Worm (Caenorhabditis elegans) whole organism, L3 larva: ENCODE results near the gene F08F1.3.

ENCODE experiments used
- R02D3.7 ChIP-seq: fragments of 150-350 bp; optimal IDR thresholded peaks from 2 replicates; lab custom pipeline; 2014; ENCODE audit warnings: missing biosample characterization, missing genetic modification characterization
- aly-2 ChIP-seq: fragments of 150-350 bp; optimal IDR thresholded peaks from 2 replicates; lab custom pipeline; 2014; ENCODE audit warnings: missing biosample characterization, missing genetic modification characterization
- ceh-16 ChIP-seq: sonication (generic microtip); optimal IDR thresholded peaks from 2 replicates; lab custom pipeline; 2017; ENCODE audit warnings: missing biosample characterization, missing genetic modification characterization
- ceh-82 ChIP-seq: fragments of 150-350 bp; optimal IDR thresholded peaks from 2 replicates; lab custom pipeline; 2014; ENCODE audit warnings: missing biosample characterization, missing genetic modification characterization
- daf-12 ChIP-seq: fragments of 150-350 bp; optimal IDR thresholded peaks from 2 replicates; lab custom pipeline; 2014; ENCODE audit warnings: missing biosample characterization, missing genetic modification reagents, missing genetic modification characterization
- egl-27 ChIP-seq: sonication (generic microtip); optimal IDR thresholded peaks from 4 replicates; lab custom pipeline; 2017; ENCODE audit warnings: missing biosample characterization, missing genetic modification reagents, missing genetic modification characterization
- egl-5 ChIP-seq: fragments of 150-350 bp; optimal IDR thresholded peaks from 2 replicates; lab custom pipeline; 2017; ENCODE audit warnings: missing biosample characterization, missing genetic modification reagents, missing genetic modification characterization, inconsistent platforms
- elt-2 ChIP-seq: sonication (generic microtip); optimal IDR thresholded peaks from 2 replicates; lab custom pipeline; 2016; ENCODE audit warnings: missing genetic modification reagents, mild to moderate bottlenecking, missing genetic modification characterization, missing compliant biosample characterization
- elt-3 ChIP-seq, 3 experiments: fragments of 150-350 bp in 1 of 3; sonication (generic microtip) in 2 of 3; optimal IDR thresholded peaks; 2 replicates in 2 of 3; 4 replicates in 1 of 3; lab custom pipeline; 2014 to 2017; ENCODE audit warnings: missing biosample characterization in 3 of 3, missing genetic modification characterization in 3 of 3
- fkh-10 ChIP-seq: sonication (generic microtip); optimal IDR thresholded peaks from 2 replicates; lab custom pipeline; 2017; ENCODE audit warnings: missing biosample characterization, missing genetic modification reagents, missing genetic modification characterization
- fkh-2 ChIP-seq: fragments of 150-350 bp; optimal IDR thresholded peaks from 2 replicates; lab custom pipeline; 2014; ENCODE audit warnings: missing biosample characterization, missing genetic modification reagents, missing genetic modification characterization
- fos-1 ChIP-seq: fragments of 150-350 bp; optimal IDR thresholded peaks from 2 replicates; lab custom pipeline; 2014; ENCODE audit warnings: missing biosample characterization, missing genetic modification characterization
- jun-1 ChIP-seq: fragments of 150-350 bp; optimal IDR thresholded peaks from 2 replicates; lab custom pipeline; 2014; ENCODE audit warnings: missing biosample characterization, missing genetic modification reagents, missing genetic modification characterization
- lin-39 ChIP-seq: fragments of 150-350 bp; optimal IDR thresholded peaks from 2 replicates; lab custom pipeline; 2018; ENCODE audit warnings: missing biosample characterization, missing genetic modification reagents, missing genetic modification characterization
- lsy-12 ChIP-seq: sonication (generic microtip); optimal IDR thresholded peaks from 2 replicates; lab custom pipeline; 2016; ENCODE audit warnings: mild to moderate bottlenecking, missing genetic modification characterization, missing compliant biosample characterization
- nfya-1 ChIP-seq: sonication (generic microtip); optimal IDR thresholded peaks from 2 replicates; lab custom pipeline; 2017; ENCODE audit warnings: missing genetic modification characterization, mild to moderate bottlenecking, missing compliant biosample characterization, antibody characterized with exemption, moderate library complexity; ENCODE audit not compliant: insufficient read depth
- nhr-11 ChIP-seq: fragments of 150-350 bp; optimal IDR thresholded peaks from 2 replicates; lab custom pipeline; 2014; ENCODE audit warnings: missing biosample characterization, missing genetic modification characterization
- nhr-12 ChIP-seq: fragments of 150-350 bp; optimal IDR thresholded peaks from 2 replicates; lab custom pipeline; 2014; ENCODE audit warnings: missing biosample characterization, missing genetic modification characterization
- nhr-23 ChIP-seq: fragments of 150-350 bp; optimal IDR thresholded peaks from 2 replicates; lab custom pipeline; 2014; ENCODE audit warnings: missing biosample characterization, missing genetic modification reagents, missing genetic modification characterization
- nhr-28 ChIP-seq: fragments of 150-350 bp; optimal IDR thresholded peaks from 2 replicates; lab custom pipeline; 2014; ENCODE audit warnings: missing biosample characterization, missing genetic modification characterization
- nhr-43 ChIP-seq: sonication (generic microtip); optimal IDR thresholded peaks from 2 replicates; lab custom pipeline; 2016; ENCODE audit warnings: mild to moderate bottlenecking, missing genetic modification characterization, missing compliant biosample characterization; ENCODE audit not compliant: poor library complexity, severe bottlenecking
- nhr-67 ChIP-seq: fragments of 150-350 bp; optimal IDR thresholded peaks from 2 replicates; lab custom pipeline; 2014; ENCODE audit warnings: missing biosample characterization, missing genetic modification characterization
- nhr-77 ChIP-seq: fragments of 150-350 bp; optimal IDR thresholded peaks from 2 replicates; lab custom pipeline; 2014; ENCODE audit warnings: missing biosample characterization, missing genetic modification characterization
- pha-4 ChIP-seq: fragments of 150-350 bp; optimal IDR thresholded peaks from 2 replicates; lab custom pipeline; 2014; ENCODE audit warnings: missing biosample characterization, missing genetic modification reagents, missing genetic modification characterization
- pqm-1 ChIP-seq: fragments of 150-350 bp; optimal IDR thresholded peaks from 2 replicates; lab custom pipeline; 2017; ENCODE audit warnings: missing biosample characterization, missing genetic modification characterization, inconsistent platforms
- snpc-4 ChIP-seq: fragments of 150-350 bp; optimal IDR thresholded peaks from 2 replicates; lab custom pipeline; 2014; ENCODE audit warnings: missing biosample characterization, missing genetic modification characterization
- unc-39 ChIP-seq: sonication (generic microtip); optimal IDR thresholded peaks from 4 replicates; lab custom pipeline; 2017; ENCODE audit warnings: missing biosample characterization, missing genetic modification characterization
- ztf-4 ChIP-seq: fragments of 150-350 bp; optimal IDR thresholded peaks from 2 replicates; lab custom pipeline; 2014; ENCODE audit warnings: missing biosample characterization, missing genetic modification characterization

F08F1.3 gene

DNA sequence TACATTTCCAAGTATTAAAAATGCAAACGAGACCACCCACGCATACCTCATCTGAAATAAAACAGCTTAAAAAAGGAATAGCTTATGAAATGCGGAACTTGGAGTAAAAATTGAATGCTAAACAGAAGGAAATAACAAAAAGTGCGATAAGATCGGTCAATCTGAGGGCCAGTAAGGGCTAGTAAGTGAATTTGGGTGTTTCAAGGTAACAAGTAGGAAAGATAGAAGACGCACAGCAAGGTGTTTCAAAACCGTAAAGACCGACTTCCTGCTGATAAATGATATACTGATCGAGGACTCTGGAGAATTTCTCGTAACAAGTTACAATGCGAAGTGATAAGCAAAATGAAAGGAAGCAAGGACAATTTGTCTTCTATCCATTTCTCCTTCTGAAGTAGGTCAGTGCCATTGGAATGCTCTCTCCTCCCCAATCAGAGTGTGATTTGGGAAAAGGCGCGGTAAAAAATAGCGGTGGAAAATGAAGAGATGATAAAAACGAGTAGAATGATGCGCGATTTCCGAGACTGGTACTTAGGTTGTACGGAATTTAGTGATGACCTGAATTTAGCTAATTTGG, 27.0 kb downstream of the F08F1.3 start, which contains the start of gene dpy-6:
dpy-6 (minus strand) TSS at position 51 of the 577 bp plus-strand sequence.
- TF ChIP-seq jun-1: no peak
- TF ChIP-seq nhr-67 (tag; lab: Kevin White, UChicago): no peak
- peak in 1 of 3 experiments; percentile 65 for TF ChIP-seq elt-3 (tag; optimal IDR thresholded peaks at IDR 0.05; lab: Kevin White, UChicago)
- TF ChIP-seq fkh-10 (GFP tag; lab: Kevin White, UChicago): no peak
- TF ChIP-seq fos-1 (tag; lab: Kevin White, UChicago): no peak
- no peak for TF ChIP-seq egl-27
- peak; percentile 36 for TF ChIP-seq nhr-23 (tag; lab: Kevin White, UChicago)

DNA sequence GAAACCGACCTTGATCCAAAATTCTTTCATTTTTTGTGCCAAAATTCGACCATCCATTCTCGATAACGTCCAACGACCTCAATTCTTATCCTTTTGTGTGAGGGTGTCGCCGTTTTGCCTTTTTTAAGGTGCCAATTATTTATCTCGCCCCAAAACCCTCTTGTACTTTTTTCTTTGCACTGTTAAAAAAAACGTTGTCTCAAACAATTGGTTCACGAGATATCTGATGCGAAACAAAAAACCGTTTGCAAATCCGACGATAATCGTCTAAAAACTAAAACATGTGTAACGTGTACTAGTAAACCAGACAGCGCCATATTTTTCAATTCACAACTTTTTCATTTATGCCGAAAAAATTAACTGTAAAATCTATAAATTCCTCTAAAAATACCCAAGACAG, 28.7 kb downstream of the F08F1.3 start, which contains the start of gene F16F9.3:
F16F9.3 (plus strand) TSS at position 301 of the 400 bp plus-strand sequence.
- TF ChIP-seq nhr-11 (no peak), jun-1 (no peak), nhr-12 (no peak), lin-39 (no peak), egl-5 (tag; lab: Kevin White, UChicago) (no peak), ztf-4 (tag; lab: Kevin White, UChicago) (no peak), snpc-4 (tag; lab: Kevin White, UChicago) (no peak), ceh-82 (tag; lab: Kevin White, UChicago) (no peak), nhr-28 (tag; lab: Kevin White, UChicago) (no peak), nfya-1 (tag; lab: Kevin White, UChicago) (no peak), ceh-16 (tag; lab: Kevin White, UChicago) (no peak), daf-12 (no peak), unc-39 (tag; lab: Kevin White, UChicago) (no peak), nhr-23 (tag; lab: Kevin White, UChicago) (no peak), R02D3.7 (tag; lab: Kevin White, UChicago) (no peak), lsy-12 (no peak), egl-27 (no peak)
- TF ChIP-seq, all 47 proteins: peak for 0

DNA sequence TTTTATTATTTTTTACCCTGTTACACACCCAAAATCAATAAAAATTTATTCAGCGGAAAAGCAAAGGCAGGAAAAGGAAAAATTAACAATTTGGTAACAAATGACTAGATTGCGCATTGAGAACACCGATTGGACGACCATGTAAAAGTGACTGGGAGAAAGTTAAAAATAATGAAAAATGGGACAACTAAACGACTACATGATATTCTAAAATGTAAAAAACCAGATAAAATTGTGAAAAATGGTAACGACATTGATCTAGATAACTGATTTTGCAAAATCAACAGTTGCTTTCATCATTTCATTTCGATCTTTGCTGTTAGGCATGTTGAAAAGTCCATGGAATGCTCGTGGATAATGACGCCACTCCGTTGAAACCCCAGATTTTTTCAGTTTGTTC, 31.2 kb downstream of the F08F1.3 start:
- TF ChIP-seq fkh-2 (tag; lab: Kevin White, UChicago): no peak
- no peak for TF ChIP-seq egl-27
- TF ChIP-seq pha-4 (tag; lab: Kevin White, UChicago): no peak
- TF ChIP-seq jun-1: no peak
- TF ChIP-seq, all 47 proteins: peak for 0

DNA sequence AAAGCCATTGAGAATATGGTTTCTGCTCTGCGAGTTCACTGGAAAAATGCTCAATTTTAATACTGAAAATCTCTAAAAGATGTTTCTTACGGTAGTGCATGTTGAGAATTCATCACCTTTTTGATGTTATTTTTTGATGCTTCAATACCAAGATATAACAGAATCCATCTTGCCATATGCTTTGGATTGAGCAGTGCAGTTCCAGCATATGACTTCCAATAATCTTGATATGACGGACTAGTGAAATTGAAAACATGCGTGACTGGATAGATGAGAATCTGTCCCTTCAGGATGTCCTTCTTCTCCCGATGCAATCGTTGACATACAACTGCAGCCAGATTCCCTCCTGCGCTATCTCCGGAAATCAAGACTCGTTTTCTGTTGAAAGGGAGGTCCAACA, 32.3 kb downstream of the F08F1.3 start:
- no peak for TF ChIP-seq ceh-16 (tag; lab: Kevin White, UChicago)
- TF ChIP-seq fos-1 (tag; lab: Kevin White, UChicago): no peak
- TF ChIP-seq aly-2: no peak

DNA sequence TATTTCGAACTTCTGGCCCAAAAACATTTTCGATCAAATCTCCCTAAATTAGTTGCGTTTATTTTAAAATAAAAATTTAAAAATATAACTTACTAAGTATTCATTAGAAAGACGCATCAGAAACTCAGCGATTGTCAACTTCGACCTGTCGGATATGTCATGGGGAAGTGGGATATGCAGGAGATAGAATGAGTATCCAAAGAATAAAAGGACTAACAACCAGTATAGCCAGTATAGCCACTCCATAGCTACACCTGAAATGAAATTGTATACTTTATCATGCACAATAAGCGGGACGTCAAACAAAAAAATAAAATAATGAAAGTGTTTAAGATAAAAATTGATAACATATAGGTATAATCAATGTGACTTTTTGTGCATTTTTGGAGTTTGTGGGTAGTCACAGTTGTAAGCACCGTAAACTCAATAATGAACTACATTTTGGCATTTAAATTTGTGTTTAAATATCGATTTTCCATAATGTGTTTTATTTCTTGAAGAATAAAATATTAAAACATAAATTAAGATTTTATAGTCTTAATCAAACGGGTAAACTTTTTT, 34.5 kb downstream of the F08F1.3 start, which contains the start of gene F16F9.4:
F16F9.4 (minus strand) TSS at position 276 of the 561 bp plus-strand sequence.
- TF ChIP-seq nhr-77 (tag; lab: Kevin White, UChicago): no peak
- TF ChIP-seq aly-2: no peak
- TF ChIP-seq fkh-2 (tag; lab: Kevin White, UChicago): no peak
- no peak for TF ChIP-seq nhr-43 (tag; lab: Kevin White, UChicago)
- TF ChIP-seq egl-27: no peak
- TF ChIP-seq elt-2 (tag; lab: Kevin White, UChicago): peak; percentile 66
- TF ChIP-seq pqm-1 (tag; lab: Kevin White, UChicago): peak; percentile 64

DNA sequence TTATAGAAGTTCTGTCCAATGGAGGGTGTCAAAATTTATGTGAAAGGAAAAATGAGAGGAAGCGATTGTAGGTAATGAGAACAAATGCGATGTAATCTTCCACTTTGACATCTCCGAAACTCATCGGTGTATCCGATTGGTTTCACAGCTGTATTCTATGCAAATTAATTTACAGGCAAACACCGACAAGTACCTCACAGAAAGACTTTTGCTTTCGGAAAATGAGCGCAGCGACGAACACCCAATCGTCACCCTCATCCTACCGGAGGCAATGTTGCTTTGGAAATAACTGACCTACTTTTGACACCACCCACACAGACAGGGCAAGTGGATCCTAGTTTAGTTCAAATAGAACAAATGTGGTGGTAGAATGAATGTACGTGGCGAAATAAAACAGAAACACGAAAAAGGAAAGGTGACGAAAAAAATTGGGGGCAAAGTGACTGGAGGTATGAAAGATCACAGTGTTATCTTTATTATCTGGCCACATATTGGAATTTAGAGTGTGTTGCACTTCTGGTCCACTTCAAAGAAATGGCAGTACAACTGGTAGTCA, 35.3 kb downstream of the F08F1.3 start:
- TF ChIP-seq elt-2 (tag; lab: Kevin White, UChicago) (no peak), nhr-23 (tag; lab: Kevin White, UChicago) (peak; percentile 12)
